Worm (Caenorhabditis elegans): Measurements from ENCODE around the gene vps-33.2.

DNA sequence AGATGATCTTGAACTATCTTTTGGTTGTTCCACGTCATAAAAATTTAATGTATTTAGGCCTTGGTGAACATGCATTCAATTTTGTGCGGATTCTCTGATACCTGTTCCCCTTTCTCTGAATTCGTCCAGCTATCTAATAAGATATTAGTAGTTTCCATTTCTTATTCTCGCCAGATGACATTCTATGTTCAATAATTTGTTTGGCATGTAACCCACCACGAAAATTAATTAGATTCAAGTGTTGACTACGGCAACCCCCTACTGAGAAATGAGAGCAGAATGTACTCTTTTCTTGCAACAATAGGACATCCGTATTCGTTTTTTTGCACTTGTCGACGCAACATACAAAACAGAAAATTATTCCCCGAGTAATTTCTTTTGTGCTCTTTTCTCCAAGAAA is 41.2 kb downstream of the vps-33.2 start:
- TF ChIP-seq fos-1 (tag; optimal IDR thresholded peaks at IDR 0.05) (no peak), ztf-11 (tag; optimal IDR thresholded peaks at IDR 0.05) (no peak), egl-27 (tag; optimal IDR thresholded peaks at IDR 0.05) (no peak), unc-62 (GFP tag; optimal IDR thresholded peaks at IDR 0.05) (no peak), unc-55 (GFP tag; optimal IDR thresholded peaks at IDR 0.05) (no peak), mdl-1 (tag; optimal IDR thresholded peaks at IDR 0.05) (no peak), zag-1 (tag; optimal IDR thresholded peaks at IDR 0.05) (no peak), ama-1 (optimal IDR thresholded peaks at IDR 0.05) (no peak), lin-13 (GFP tag; optimal IDR thresholded peaks at IDR 0.05) (no peak), blmp-1 (tag; optimal IDR thresholded peaks at IDR 0.05; ENCODE audit: insufficient read depth) (no peak), nhr-6 (tag; optimal IDR thresholded peaks at IDR 0.05) (no peak)

All from whole organism, L2 larva.